Worm (Caenorhabditis elegans) whole organism, L1 larva: Measurements from ENCODE around the gene dcap-2.

Experiments
- C04F5.9 ChIP-seq: sonication (generic microtip); optimal IDR thresholded peaks from 2 replicates; lab custom pipeline; 2016; ENCODE audit warnings: missing genetic modification characterization, missing compliant biosample characterization
- C16A3.4 ChIP-seq: fragments of 150-350 bp; optimal IDR thresholded peaks from 2 replicates; lab custom pipeline; 2014; ENCODE audit warnings: missing biosample characterization, missing genetic modification characterization
- alr-1 ChIP-seq: fragments of 200-800 bp; sonication (Bioruptor generic); optimal IDR thresholded peaks from 2 replicates; lab custom pipeline; 2018; ENCODE audit warnings: borderline replicate concordance, mild to moderate bottlenecking, missing genetic modification characterization, missing compliant biosample characterization
- aly-2 ChIP-seq: fragments of 150-350 bp; optimal IDR thresholded peaks from 2 replicates; lab custom pipeline; 2014; ENCODE audit warnings: missing biosample characterization, missing genetic modification characterization
- ama-1 ChIP-seq: fragments of 150-350 bp; optimal IDR thresholded peaks from 2 replicates; lab custom pipeline; 2014
- blmp-1 ChIP-seq: fragments of 150-350 bp; optimal IDR thresholded peaks from 2 replicates; lab custom pipeline; 2014; ENCODE audit warnings: missing biosample characterization, missing genetic modification characterization
- ceh-90 ChIP-seq: sonication (generic microtip); optimal IDR thresholded peaks from 2 replicates; lab custom pipeline; 2016; ENCODE audit warnings: missing genetic modification characterization, missing compliant biosample characterization
- efl-1 ChIP-seq, 4 experiments: fragments of 150-350 bp; optimal IDR thresholded peaks in 3 of 4; peaks in 1 of 4; 1 replicate in 1 of 4; 2 replicates in 3 of 4; lab custom pipeline; 2014; ENCODE audit warnings: missing biosample characterization in 2 of 4, missing genetic modification characterization in 2 of 4, missing genetic modification reagents in 2 of 4
- efl-3 ChIP-seq: fragments of 200-800 bp; sonication (Bioruptor generic); optimal IDR thresholded peaks from 2 replicates; lab custom pipeline; 2018; ENCODE audit warnings: mild to moderate bottlenecking, missing genetic modification characterization, missing compliant biosample characterization
- egl-13 ChIP-seq: sonication (generic microtip); optimal IDR thresholded peaks from 2 replicates; lab custom pipeline; 2016; ENCODE audit warnings: missing genotype, missing genetic modification reagents, missing genetic modification characterization, missing compliant biosample characterization
- elt-3 ChIP-seq, 6 experiments: fragments of 150-350 bp in 1 of 6; sonication (generic microtip); optimal IDR thresholded peaks; 2 replicates each; lab custom pipeline; 2017 to 2018; ENCODE audit warnings: missing biosample characterization in 6 of 6, missing genetic modification characterization in 6 of 6, inconsistent platforms in 1 of 6
- fkh-4 ChIP-seq: sonication (generic microtip); optimal IDR thresholded peaks from 2 replicates; lab custom pipeline; 2016; ENCODE audit warnings: missing compliant biosample characterization, missing genetic modification characterization, borderline replicate concordance
- fos-1 ChIP-seq: fragments of 150-350 bp; optimal IDR thresholded peaks from 2 replicates; lab custom pipeline; 2014; ENCODE audit warnings: missing biosample characterization, missing genetic modification characterization
- grh-1 ChIP-seq: fragments of 200-800 bp; sonication (Bioruptor generic); IDR thresholded peaks from 2 replicates; pipeline ENCODE4 v1.3.6; 2022; ENCODE audit warnings: missing genetic modification reagents, missing genetic modification characterization, missing compliant biosample characterization
- hpl-2 ChIP-seq: fragments of 150-350 bp; optimal IDR thresholded peaks from 2 replicates; lab custom pipeline; 2014; ENCODE audit warnings: missing biosample characterization, missing genetic modification reagents, missing genetic modification characterization
- isw-1 ChIP-seq: fragments of 200-800 bp; sonication (Bioruptor generic); IDR thresholded peaks from 2 replicates; pipeline ENCODE4 v1.3.6; 2022; ENCODE audit warnings: missing genetic modification characterization, missing compliant biosample characterization
- jun-1 ChIP-seq: fragments of 150-350 bp; optimal IDR thresholded peaks from 2 replicates; lab custom pipeline; 2014; ENCODE audit warnings: missing biosample characterization, missing genetic modification reagents, missing genetic modification characterization
- lin-14 ChIP-seq: fragments of 200-800 bp; sonication (Bioruptor generic); optimal IDR thresholded peaks from 2 replicates; lab custom pipeline; 2018; ENCODE audit warnings: mild to moderate bottlenecking, missing genetic modification characterization, moderate library complexity, missing compliant biosample characterization
- lin-15B ChIP-seq: fragments of 150-350 bp; sonication (generic microtip); optimal IDR thresholded peaks from 3 replicates; lab custom pipeline; 2014; ENCODE audit warnings: missing biosample characterization, missing genetic modification characterization
- lin-35 ChIP-seq, 2 experiments: fragments of 150-350 bp; optimal IDR thresholded peaks; 2 replicates each; lab custom pipeline; 2014; ENCODE audit warnings: missing biosample characterization in 2 of 2, missing genetic modification characterization in 2 of 2, missing genetic modification reagents in 2 of 2
- lir-3 ChIP-seq: sonication (generic microtip); optimal IDR thresholded peaks from 2 replicates; lab custom pipeline; 2016; ENCODE audit warnings: mild to moderate bottlenecking, missing genetic modification characterization, moderate library complexity, missing compliant biosample characterization; ENCODE audit not compliant: poor library complexity
- mef-2 ChIP-seq: fragments of 150-350 bp; optimal IDR thresholded peaks from 2 replicates; lab custom pipeline; 2014; ENCODE audit warnings: missing biosample characterization, missing genetic modification characterization
- nhr-11 ChIP-seq: fragments of 150-350 bp; optimal IDR thresholded peaks from 2 replicates; lab custom pipeline; 2014; ENCODE audit warnings: missing biosample characterization, missing genetic modification characterization
- nhr-20 ChIP-seq: sonication (generic microtip); optimal IDR thresholded peaks from 2 replicates; lab custom pipeline; 2016; ENCODE audit warnings: mild to moderate bottlenecking, missing genetic modification characterization, missing compliant biosample characterization
- nhr-47 ChIP-seq: sonication (generic microtip); optimal IDR thresholded peaks from 2 replicates; lab custom pipeline; 2016; ENCODE audit warnings: mild to moderate bottlenecking, missing genetic modification characterization, moderate library complexity, missing compliant biosample characterization
- nhr-77 ChIP-seq: fragments of 150-350 bp; optimal IDR thresholded peaks from 2 replicates; lab custom pipeline; 2014; ENCODE audit warnings: missing biosample characterization, missing genetic modification characterization
- nhr-84 ChIP-seq: sonication (generic microtip); optimal IDR thresholded peaks from 2 replicates; lab custom pipeline; 2017; ENCODE audit warnings: missing biosample characterization, missing genetic modification characterization
- pag-3 ChIP-seq: sonication (generic microtip); optimal IDR thresholded peaks from 2 replicates; lab custom pipeline; 2017; ENCODE audit warnings: missing genetic modification characterization, mild to moderate bottlenecking, missing compliant biosample characterization, antibody characterized with exemption, borderline replicate concordance; ENCODE audit not compliant: insufficient read depth
- pqm-1 ChIP-seq: sonication (generic microtip); optimal IDR thresholded peaks from 3 replicates; lab custom pipeline; 2017; ENCODE audit warnings: missing biosample characterization, missing genetic modification characterization
- rnt-1 ChIP-seq: sonication (generic microtip); optimal IDR thresholded peaks from 2 replicates; lab custom pipeline; 2016; ENCODE audit warnings: mild to moderate bottlenecking, missing genetic modification characterization, moderate library complexity, missing compliant biosample characterization
- skn-1 ChIP-seq: fragments of 150-350 bp; optimal IDR thresholded peaks from 2 replicates; lab custom pipeline; 2014; ENCODE audit warnings: missing biosample characterization, missing genetic modification characterization
- snu-23 ChIP-seq: sonication (generic microtip); optimal IDR thresholded peaks from 2 replicates; lab custom pipeline; 2016; ENCODE audit warnings: missing genetic modification characterization, missing compliant biosample characterization
- sox-4 ChIP-seq: sonication (generic microtip); optimal IDR thresholded peaks from 2 replicates; lab custom pipeline; 2016; ENCODE audit warnings: missing genetic modification characterization, missing compliant biosample characterization
- sptf-1 ChIP-seq: fragments of 150-350 bp; optimal IDR thresholded peaks from 2 replicates; lab custom pipeline; 2014; ENCODE audit warnings: missing biosample characterization, missing genetic modification characterization
- sup-37 ChIP-seq: fragments of 200-800 bp; sonication (Bioruptor generic); optimal IDR thresholded peaks from 2 replicates; lab custom pipeline; 2018; ENCODE audit warnings: mild to moderate bottlenecking, missing genetic modification characterization, missing compliant biosample characterization
- tlp-1 ChIP-seq: fragments of 150-350 bp; optimal IDR thresholded peaks from 2 replicates; lab custom pipeline; 2014; ENCODE audit warnings: missing biosample characterization, missing genetic modification characterization
- unc-130 ChIP-seq: fragments of 150-350 bp; optimal IDR thresholded peaks from 2 replicates; lab custom pipeline; 2017; ENCODE audit warnings: missing biosample characterization, missing genetic modification characterization, inconsistent platforms
- zag-1 ChIP-seq: fragments of 150-350 bp; optimal IDR thresholded peaks from 2 replicates; lab custom pipeline; 2014; ENCODE audit warnings: missing biosample characterization, missing genetic modification characterization
- ztf-11 ChIP-seq, 2 experiments: sonication (generic microtip); optimal IDR thresholded peaks; 2 replicates each; lab custom pipeline; 2016 to 2017; ENCODE audit warnings: missing genetic modification characterization in 2 of 2, missing biosample characterization in 1 of 2, missing compliant biosample characterization in 1 of 2

The dcap-2 gene

DNA sequence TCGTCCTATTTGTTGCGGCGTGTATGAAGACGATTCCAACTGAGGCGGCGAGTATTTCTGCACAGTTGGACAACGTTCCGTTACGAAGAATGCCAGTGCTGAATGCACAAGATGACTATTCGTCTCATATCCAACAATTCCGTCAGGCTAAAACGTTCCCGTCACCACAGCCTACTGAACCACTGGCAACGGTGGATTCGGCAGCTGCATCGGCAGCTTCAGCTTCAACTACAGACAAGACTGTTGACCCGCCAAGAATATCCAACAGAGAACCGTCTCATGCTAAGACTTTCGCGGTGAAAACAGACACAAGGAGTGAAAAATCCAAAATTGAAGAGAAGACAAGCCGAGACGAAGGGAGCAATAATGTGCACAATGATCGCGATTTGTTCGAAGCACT is 38.1 kb downstream of the dcap-2 start:
- no peak for TF ChIP-seq lin-15B (tag; lab: Kevin White, UChicago)
- TF ChIP-seq efl-1 (optimal IDR thresholded peaks at IDR 0.05; lab: Kevin White, UChicago) = no peak
- TF ChIP-seq efl-1 (GFP tag; optimal IDR thresholded peaks at IDR 0.05 in 1 of 2; lab: Kevin White, UChicago) = peak in 1 of 2 experiments; percentile 63

DNA sequence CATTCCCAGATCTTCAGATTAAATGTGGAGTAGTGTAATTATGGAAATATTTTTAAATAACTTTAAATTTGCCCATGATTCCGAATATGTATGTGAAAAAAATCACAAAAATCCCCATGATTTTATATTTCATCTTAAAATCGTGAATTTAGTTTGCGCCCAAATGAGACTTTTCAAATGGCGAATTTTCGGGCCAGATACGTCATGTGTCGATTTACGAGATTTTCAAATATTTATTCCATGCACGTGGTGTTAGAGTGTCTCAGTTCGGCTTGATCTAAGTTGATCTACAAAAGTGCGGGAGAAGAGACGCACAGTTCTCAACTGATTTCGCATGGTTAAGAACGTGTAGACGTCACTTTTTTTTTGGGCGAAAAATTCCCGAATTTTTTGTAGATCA is 39.2 kb downstream of the dcap-2 start, which contains the start of gene Y38H8A.1:
Y38H8A.1 (plus strand) TSS at position 301 of the 400 bp plus-strand sequence.
- TF ChIP-seq ztf-11 (tag; optimal IDR thresholded peaks at IDR 0.05; lab: Kevin White, UChicago) (no peak), lin-15B (tag; lab: Kevin White, UChicago) (no peak), nhr-84 (tag; lab: Kevin White, UChicago) (no peak), unc-130 (no peak), sup-37 (GFP tag; lab: Kevin White, UChicago) (no peak), C16A3.4 (tag; lab: Kevin White, UChicago) (no peak), blmp-1 (tag; lab: Kevin White, UChicago) (no peak), nhr-77 (tag; lab: Kevin White, UChicago) (no peak), nhr-11 (tag; lab: Kevin White, UChicago) (no peak), nhr-47 (tag; lab: Kevin White, UChicago) (no peak), sox-4 (tag; lab: Kevin White, UChicago) (no peak), lin-35 (GFP tag; optimal IDR thresholded peaks at IDR 0.05; lab: Kevin White, UChicago) (no peak), aly-2 (no peak), lir-3 (tag; lab: Kevin White, UChicago) (no peak), hpl-2 (GFP tag; lab: Kevin White, UChicago) (no peak), snu-23 (no peak)

DNA sequence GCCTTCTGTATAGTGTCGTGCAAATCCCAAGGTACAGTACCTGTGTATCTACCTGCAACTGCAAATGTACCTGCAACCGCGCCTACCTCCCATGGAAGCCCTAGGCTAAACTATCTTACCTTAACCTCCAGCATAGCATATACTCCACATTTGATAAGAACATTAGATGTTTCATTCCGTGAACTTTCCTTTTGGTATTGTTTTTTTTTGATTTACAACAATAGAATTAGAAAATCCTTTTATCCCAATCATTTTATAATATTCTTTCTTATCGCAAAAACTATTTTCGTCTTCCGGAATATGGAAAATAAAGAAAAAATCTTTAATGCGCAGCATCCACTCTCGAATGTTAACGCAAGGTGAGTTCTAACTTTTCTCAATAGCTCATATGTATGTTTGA is 47.5 kb downstream of the dcap-2 start, which contains the start of gene Y38H8A.2:
Y38H8A.2 (plus strand) TSS at position 301 of the 400 bp plus-strand sequence.
- TF ChIP-seq pqm-1 = no peak
- TF ChIP-seq zag-1 (tag; lab: Kevin White, UChicago) = no peak
- no peak for TF ChIP-seq egl-13
- TF ChIP-seq pag-3 (tag; lab: Kevin White, UChicago) = no peak
- no peak for TF ChIP-seq skn-1 (tag; lab: Kevin White, UChicago)
- TF ChIP-seq nhr-20 = no peak
- no peak for TF ChIP-seq elt-3 (tag; optimal IDR thresholded peaks at IDR 0.05; lab: Kevin White, UChicago)
- TF ChIP-seq ceh-90 (tag; lab: Kevin White, UChicago) = no peak
- TF ChIP-seq fkh-4 (tag; lab: Kevin White, UChicago) = no peak
- TF ChIP-seq aly-2 = no peak
- no peak for TF ChIP-seq blmp-1 (tag; lab: Kevin White, UChicago)
- no peak for TF ChIP-seq sptf-1 (tag; lab: Kevin White, UChicago)
- TF ChIP-seq jun-1 = no peak

DNA sequence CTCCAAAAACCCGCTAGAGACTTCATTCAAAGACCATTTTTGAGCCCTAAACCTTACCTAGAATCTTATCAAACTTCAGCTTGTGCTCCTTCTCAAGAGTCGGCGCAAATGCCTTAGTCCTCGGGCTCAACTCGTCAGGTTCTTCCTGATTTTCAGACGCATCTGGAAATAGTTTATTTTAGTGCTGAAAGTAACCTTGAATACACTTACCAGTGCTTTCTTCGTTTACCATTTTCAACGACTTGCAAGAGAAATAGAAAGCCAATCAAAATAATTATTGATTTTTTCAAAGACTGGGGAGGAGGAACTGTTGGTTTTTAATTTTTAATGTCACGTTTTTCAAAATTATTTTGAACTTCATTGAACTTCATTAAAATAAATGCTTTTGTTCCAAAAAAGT is 49.7 kb downstream of the dcap-2 start, which contains the start of the genes ttbk-8.1 and Y38H8A.4:
ttbk-8.1 (plus strand) TSS at position 301 of the 400 bp plus-strand sequence.
Y38H8A.4 (minus strand) TSS at position 366 of the 400 bp plus-strand sequence.
- TF ChIP-seq grh-1 = no peak
- TF ChIP-seq lin-14 (GFP tag; lab: Kevin White, UChicago) = no peak

DNA sequence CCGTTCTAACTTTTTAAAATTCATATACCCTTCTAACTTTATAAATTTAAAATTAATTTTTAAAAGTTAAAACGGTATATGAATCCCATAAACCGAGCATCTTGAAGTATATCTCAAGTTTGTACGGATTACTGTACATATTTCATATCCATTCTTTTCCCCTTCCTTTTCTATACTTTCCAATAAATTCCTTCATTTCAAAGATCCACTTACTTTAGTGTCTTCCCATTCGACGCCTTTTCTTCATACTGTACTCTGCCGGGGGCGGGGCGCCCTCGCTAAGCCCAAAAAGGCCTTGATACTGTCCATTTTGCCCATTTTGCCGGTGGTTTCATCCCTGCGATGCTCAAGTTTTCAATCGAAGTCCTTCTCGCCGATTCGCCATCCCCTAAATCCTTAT is 55.9 kb downstream of the dcap-2 start, which contains the start of gene fezf-1:
fezf-1 (plus strand) TSS at position 301 of the 400 bp plus-strand sequence.
- TF ChIP-seq lin-35 (GFP tag; optimal IDR thresholded peaks at IDR 0.05; lab: Kevin White, UChicago) = no peak
- no peak for TF ChIP-seq egl-13
- no peak for TF ChIP-seq zag-1 (tag; lab: Kevin White, UChicago)
- no peak for TF ChIP-seq alr-1 (tag; lab: Kevin White, UChicago)
- TF ChIP-seq C04F5.9 (tag; lab: Kevin White, UChicago) = no peak
- no peak for TF ChIP-seq fos-1
- no peak for TF ChIP-seq ama-1
- TF ChIP-seq isw-1 (GFP tag; lab: Robert Waterston, UW) = no peak
- TF ChIP-seq rnt-1 (tag; lab: Kevin White, UChicago) = no peak
- no peak for TF ChIP-seq tlp-1
- no peak for TF ChIP-seq unc-130
- no peak for TF ChIP-seq mef-2 (tag; lab: Kevin White, UChicago)
- no peak for TF ChIP-seq sup-37 (GFP tag; lab: Kevin White, UChicago)
- no peak for TF ChIP-seq efl-3 (GFP tag; lab: Kevin White, UChicago)
- no peak for TF ChIP-seq snu-23
- TF ChIP-seq pag-3 (tag; lab: Kevin White, UChicago) = no peak
- TF ChIP-seq, all 84 proteins: peak for 0
